Worm (Caenorhabditis elegans) whole organism, L2 larva: ENCODE results near the gene ZC13.1.

Experiments
- ama-1 ChIP-seq: fragments of 150-350 bp; optimal IDR thresholded peaks from 2 replicates; lab custom pipeline; 2018; ENCODE audit warnings: inconsistent platforms
- fos-1 ChIP-seq: fragments of 150-350 bp; optimal IDR thresholded peaks from 2 replicates; lab custom pipeline; 2014; ENCODE audit warnings: missing biosample characterization, missing genetic modification characterization
- nhr-11 ChIP-seq: fragments of 150-350 bp; optimal IDR thresholded peaks from 2 replicates; lab custom pipeline; 2014; ENCODE audit warnings: missing biosample characterization, missing genetic modification characterization
- nhr-21 ChIP-seq: fragments of 150-350 bp; optimal IDR thresholded peaks from 2 replicates; lab custom pipeline; 2014; ENCODE audit warnings: missing biosample characterization, missing genetic modification characterization
- snpc-4 ChIP-seq: fragments of 150-350 bp; optimal IDR thresholded peaks from 2 replicates; lab custom pipeline; 2014; ENCODE audit warnings: missing biosample characterization, missing genetic modification characterization
- ztf-11 ChIP-seq: sonication (generic microtip); optimal IDR thresholded peaks from 2 replicates; lab custom pipeline; 2017; ENCODE audit warnings: missing biosample characterization, missing genetic modification characterization
- ztf-4 ChIP-seq: fragments of 150-350 bp; optimal IDR thresholded peaks from 2 replicates; lab custom pipeline; 2014; ENCODE audit warnings: missing biosample characterization, missing genetic modification characterization

ce11 chrX:912564-912963, 35.5 kb downstream of the ZC13.1 start:
- no peak for TF ChIP-seq ztf-4 (tag; lab: Kevin White, UChicago)
- no peak for TF ChIP-seq nhr-11 (tag; lab: Kevin White, UChicago)
- TF ChIP-seq nhr-21 (tag; lab: Kevin White, UChicago): no peak
- TF ChIP-seq ama-1: no peak
- TF ChIP-seq snpc-4: no peak
- TF ChIP-seq fos-1: no peak
- TF ChIP-seq ztf-11 (tag; lab: Kevin White, UChicago): no peak
